In genomic region chrII:3061605-3062004, ce11 we compare ENCODE assay signal across 2 worm cellular contexts.
TF ChIP-seq lines count a peak whose summit lies in the region.

No protein-coding gene starts in this region.

TF ChIP-seq in whole organism, L4 larva, 104 proteins besides CTCF, POLR2A, EP300 and RAD21:
- TF ChIP-seq mxl-3 (GFP tag; optimal IDR thresholded peaks at IDR 0.05; lab: Kevin White, UChicago), result no peak
- no peak for TF ChIP-seq hif-1 (tag; optimal IDR thresholded peaks at IDR 0.05; lab: Kevin White, UChicago)
- no peak for TF ChIP-seq nhr-76 (tag; optimal IDR thresholded peaks at IDR 0.05; lab: Kevin White, UChicago)
- TF ChIP-seq D1046.2 (GFP tag; IDR thresholded peaks at IDR 0.05; lab: Robert Waterston, UW), result no peak
- no peak for TF ChIP-seq nhr-48 (tag; optimal IDR thresholded peaks at IDR 0.05; lab: Kevin White, UChicago)
- TF ChIP-seq ZK337.2 (GFP tag; IDR thresholded peaks at IDR 0.05; lab: Robert Waterston, UW), result no peak
- no peak for TF ChIP-seq Y5F2A.4 (GFP tag; optimal IDR thresholded peaks at IDR 0.05; lab: Kevin White, UChicago)
- no peak for TF ChIP-seq ztf-11 (tag; optimal IDR thresholded peaks at IDR 0.05; lab: Kevin White, UChicago)
- TF ChIP-seq aly-2 (tag; optimal IDR thresholded peaks at IDR 0.05; lab: Kevin White, UChicago), result no peak
- no peak for TF ChIP-seq nhr-6 (tag; optimal IDR thresholded peaks at IDR 0.05; lab: Kevin White, UChicago)
- no peak for TF ChIP-seq daf-19 (GFP tag; conservative IDR thresholded peaks at IDR 0.05; lab: Robert Waterston, UW)
- TF ChIP-seq set-16 (GFP tag; IDR thresholded peaks at IDR 0.05; lab: Robert Waterston, UW), result peak; percentile 83
- no peak for TF ChIP-seq daf-12 (tag; optimal IDR thresholded peaks at IDR 0.05; lab: Kevin White, UChicago)
- no peak for TF ChIP-seq lin-13 (GFP tag; optimal IDR thresholded peaks at IDR 0.05; lab: Kevin White, UChicago)
- TF ChIP-seq sdz-12 (GFP tag; optimal IDR thresholded peaks at IDR 0.05; lab: Kevin White, UChicago), result peak; percentile 19
- TF ChIP-seq saeg-2 (GFP tag; IDR thresholded peaks at IDR 0.05; lab: Robert Waterston, UW), result no peak
- TF ChIP-seq unc-39 (tag; optimal IDR thresholded peaks at IDR 0.05; lab: Kevin White, UChicago), result no peak

TF ChIP-seq in whole organism, young adult, 124 proteins besides CTCF, POLR2A, EP300 and RAD21:
- TF ChIP-seq zfh-2 (GFP tag; conservative IDR thresholded peaks at IDR 0.05; lab: Robert Waterston, UW), result peak; percentile 63
- TF ChIP-seq hrde-1 (tag; optimal IDR thresholded peaks at IDR 0.05; lab: Kevin White, UChicago; ENCODE audit: borderline replicate concordance), result no peak
